Worm (Caenorhabditis elegans) whole organism, late embryonic: ENCODE data around the gene K11H3.2.

Experiments
- C38D4.7 ChIP-seq: fragments of 200-800 bp; sonication (Bioruptor generic); optimal IDR thresholded peaks from 2 replicates; lab custom pipeline; 2018; ENCODE audit warnings: mild to moderate bottlenecking, missing genetic modification characterization, moderate library complexity, missing compliant biosample characterization
- K09A11.1 ChIP-seq: sonication (generic microtip); optimal IDR thresholded peaks from 2 replicates; lab custom pipeline; 2017; ENCODE audit warnings: antibody characterized with exemption, mild to moderate bottlenecking, missing genetic modification characterization, missing compliant biosample characterization; ENCODE audit not compliant: insufficient read depth
- T23F11.4 ChIP-seq: fragments of 200-800 bp; sonication (Bioruptor generic); optimal IDR thresholded peaks from 2 replicates; lab custom pipeline; 2018; ENCODE audit warnings: mild to moderate bottlenecking, missing genetic modification characterization, missing compliant biosample characterization
- ama-1 ChIP-seq: fragments of 150-350 bp; optimal IDR thresholded peaks from 2 replicates; lab custom pipeline; 2014
- ceh-14 ChIP-seq: sonication (generic microtip); optimal IDR thresholded peaks from 2 replicates; lab custom pipeline; 2016; ENCODE audit warnings: missing genotype, missing genetic modification characterization, missing compliant biosample characterization
- ceh-22 ChIP-seq: sonication (generic microtip); optimal IDR thresholded peaks from 2 replicates; lab custom pipeline; 2017; ENCODE audit warnings: missing biosample characterization, missing genetic modification characterization
- ceh-34 ChIP-seq: sonication (generic microtip); optimal IDR thresholded peaks from 2 replicates; lab custom pipeline; 2016; ENCODE audit warnings: mild to moderate bottlenecking, missing genetic modification characterization, missing compliant biosample characterization
- ceh-45 ChIP-seq: fragments of 200-800 bp; sonication (Bioruptor generic); IDR thresholded peaks from 2 replicates; pipeline ENCODE4 v1.3.6; 2022; ENCODE audit warnings: missing genetic modification reagents, missing genetic modification characterization, missing compliant biosample characterization
- ceh-48 ChIP-seq: sonication (generic microtip); optimal IDR thresholded peaks from 2 replicates; lab custom pipeline; 2016; ENCODE audit warnings: missing genetic modification characterization, inconsistent platforms, missing compliant biosample characterization
- ceh-6 ChIP-seq: fragments of 200-800 bp; sonication (Bioruptor generic); optimal IDR thresholded peaks from 2 replicates; lab custom pipeline; 2018; ENCODE audit warnings: mild to moderate bottlenecking, missing genetic modification characterization, missing compliant biosample characterization
- che-1 ChIP-seq: sonication (generic microtip); optimal IDR thresholded peaks from 2 replicates; lab custom pipeline; 2016; ENCODE audit warnings: mild to moderate bottlenecking, missing genetic modification characterization, missing compliant biosample characterization
- dve-1 ChIP-seq: sonication (generic microtip); optimal IDR thresholded peaks from 2 replicates; lab custom pipeline; 2017; ENCODE audit warnings: antibody characterized with exemption, mild to moderate bottlenecking, missing genetic modification characterization, missing compliant biosample characterization
- elt-2 ChIP-seq: sonication (generic microtip); optimal IDR thresholded peaks from 2 replicates; lab custom pipeline; 2016; ENCODE audit warnings: missing genetic modification reagents, missing genetic modification characterization, missing compliant biosample characterization
- elt-4 ChIP-seq: sonication (generic microtip); optimal IDR thresholded peaks from 2 replicates; lab custom pipeline; 2016; ENCODE audit warnings: missing genetic modification characterization, missing compliant biosample characterization
- fkh-10 ChIP-seq: fragments of 150-350 bp; optimal IDR thresholded peaks from 2 replicates; lab custom pipeline; 2014; ENCODE audit warnings: missing biosample characterization, missing genetic modification reagents, missing genetic modification characterization
- fkh-6 ChIP-seq: sonication (generic microtip); optimal IDR thresholded peaks from 2 replicates; lab custom pipeline; 2016; ENCODE audit warnings: missing genetic modification characterization, missing compliant biosample characterization
- gmeb-2 ChIP-seq: sonication (generic microtip); optimal IDR thresholded peaks from 2 replicates; lab custom pipeline; 2016; ENCODE audit warnings: missing genetic modification characterization, inconsistent platforms, missing compliant biosample characterization
- hlh-30 ChIP-seq: sonication (generic microtip); optimal IDR thresholded peaks from 2 replicates; lab custom pipeline; 2017; ENCODE audit warnings: antibody characterized with exemption, missing genetic modification characterization, missing compliant biosample characterization; ENCODE audit not compliant: insufficient read depth
- lim-6 ChIP-seq: sonication (generic microtip); optimal IDR thresholded peaks from 2 replicates; lab custom pipeline; 2016; ENCODE audit warnings: missing genetic modification characterization, missing compliant biosample characterization
- lin-11 ChIP-seq: fragments of 200-800 bp; sonication (Bioruptor generic); optimal IDR thresholded peaks from 2 replicates; lab custom pipeline; 2018; ENCODE audit warnings: mild to moderate bottlenecking, missing genetic modification characterization, missing compliant biosample characterization
- madf-2 ChIP-seq: sonication (generic microtip); optimal IDR thresholded peaks from 2 replicates; lab custom pipeline; 2017; ENCODE audit warnings: missing genetic modification characterization, missing compliant biosample characterization
- mec-3 ChIP-seq: sonication (generic microtip); optimal IDR thresholded peaks from 2 replicates; lab custom pipeline; 2016; ENCODE audit warnings: borderline replicate concordance, missing genetic modification characterization, missing compliant biosample characterization
- nfya-1 ChIP-seq: sonication (generic microtip); optimal IDR thresholded peaks from 2 replicates; lab custom pipeline; 2017; ENCODE audit warnings: missing genetic modification characterization, mild to moderate bottlenecking, missing compliant biosample characterization, antibody characterized with exemption, moderate library complexity
- nhr-11 ChIP-seq: fragments of 150-350 bp; optimal IDR thresholded peaks from 2 replicates; lab custom pipeline; 2014; ENCODE audit warnings: missing biosample characterization, missing genetic modification characterization
- pag-3 ChIP-seq: sonication (generic microtip); optimal IDR thresholded peaks from 2 replicates; lab custom pipeline; 2016; ENCODE audit warnings: missing compliant biosample characterization, missing genetic modification characterization, borderline replicate concordance
- pax-1 ChIP-seq: fragments of 150-350 bp; optimal IDR thresholded peaks from 2 replicates; lab custom pipeline; 2014; ENCODE audit warnings: missing biosample characterization, missing genetic modification characterization
- pha-2 ChIP-seq: sonication (generic microtip); optimal IDR thresholded peaks from 2 replicates; lab custom pipeline; 2017; ENCODE audit warnings: mild to moderate bottlenecking, missing genetic modification characterization, missing compliant biosample characterization
- pqm-1 ChIP-seq: sonication (generic microtip); optimal IDR thresholded peaks from 2 replicates; lab custom pipeline; 2016; ENCODE audit warnings: missing genetic modification characterization, missing compliant biosample characterization
- rnt-1 ChIP-seq: sonication (generic microtip); optimal IDR thresholded peaks from 2 replicates; lab custom pipeline; 2016; ENCODE audit warnings: missing genetic modification characterization, missing compliant biosample characterization
- sdc-2 ChIP-seq: sonication (generic microtip); optimal IDR thresholded peaks from 2 replicates; lab custom pipeline; 2016; ENCODE audit warnings: missing genotype, missing genetic modification characterization, missing compliant biosample characterization
- syd-9 ChIP-seq: sonication (generic microtip); optimal IDR thresholded peaks from 2 replicates; lab custom pipeline; 2016; ENCODE audit warnings: mild to moderate bottlenecking, missing genetic modification characterization, moderate library complexity, missing compliant biosample characterization
- tbx-2 ChIP-seq: sonication (generic microtip); optimal IDR thresholded peaks from 2 replicates; lab custom pipeline; 2016; ENCODE audit warnings: missing genetic modification characterization, missing compliant biosample characterization
- tbx-7 ChIP-seq: sonication (generic microtip); optimal IDR thresholded peaks from 2 replicates; lab custom pipeline; 2016; ENCODE audit warnings: missing genotype, missing genetic modification characterization, missing compliant biosample characterization
- ttx-3 ChIP-seq: sonication (generic microtip); optimal IDR thresholded peaks from 2 replicates; lab custom pipeline; 2016; ENCODE audit warnings: missing genetic modification reagents, missing genetic modification characterization, missing compliant biosample characterization
- zip-5 ChIP-seq: sonication (generic microtip); optimal IDR thresholded peaks from 2 replicates; lab custom pipeline; 2016; ENCODE audit warnings: missing genetic modification characterization, missing compliant biosample characterization

Gene K11H3.2

ce11 chrIII:9822942-9823341, 23.3 kb upstream of the K11H3.2 start, which contains the start of gene arl-5:
TSS of gene arl-5 (plus strand) at chrIII:9823242.
- no peak for TF ChIP-seq syd-9 (tag; lab: Kevin White, UChicago)
- TF ChIP-seq ceh-22 (tag; lab: Kevin White, UChicago): no peak
- no peak for TF ChIP-seq pha-2
- TF ChIP-seq tbx-2 (tag; lab: Kevin White, UChicago): no peak
- no peak for TF ChIP-seq C38D4.7 (GFP tag; lab: Kevin White, UChicago)
- no peak for TF ChIP-seq ceh-34
- no peak for TF ChIP-seq pag-3 (tag; lab: Kevin White, UChicago)
- TF ChIP-seq, all 69 proteins: peak for 0

- TF ChIP-seq ceh-6 (GFP tag; lab: Kevin White, UChicago) (no peak), sdc-2 (tag; lab: Kevin White, UChicago) (no peak), ceh-48 (no peak), fkh-10 (no peak), lin-11 (no peak), che-1 (tag; lab: Kevin White, UChicago) (no peak), fkh-6 (tag; lab: Kevin White, UChicago) (no peak), madf-2 (no peak), ttx-3 (no peak), ceh-45 (GFP tag; lab: Robert Waterston, UW) (no peak), pax-1 (tag; lab: Kevin White, UChicago) (no peak), gmeb-2 (tag; lab: Kevin White, UChicago) (no peak), T23F11.4 (no peak)
Measured at ce11 chrIII:9823748-9824147, 22.4 kb upstream of the K11H3.2 start.

- TF ChIP-seq dve-1 (tag; lab: Kevin White, UChicago) (no peak), rnt-1 (tag; lab: Kevin White, UChicago) (no peak), syd-9 (tag; lab: Kevin White, UChicago) (no peak), nfya-1 (tag; lab: Kevin White, UChicago) (no peak), zip-5 (tag; lab: Kevin White, UChicago) (no peak), elt-4 (tag; lab: Kevin White, UChicago) (no peak), lim-6 (tag; lab: Kevin White, UChicago) (no peak)
Measured at ce11 chrIII:9824330-9824934, 21.8 kb upstream of the K11H3.2 start, which contains the start of gene lin-52. TSS of gene lin-52 (minus strand) at chrIII:9824750.

- TF ChIP-seq tbx-7: no peak
- TF ChIP-seq tbx-2 (tag; lab: Kevin White, UChicago): peak; percentile 14
Measured at ce11 chrIII:9825073-9825828, 20.9 kb upstream of the K11H3.2 start, which contains the start of gene ZK632.9. TSS of gene ZK632.9 (minus strand) at chrIII:9825432.

ce11 chrIII:9826005-9826404, 20.2 kb upstream of the K11H3.2 start:
- peak; percentile 3 for TF ChIP-seq nfya-1 (tag; lab: Kevin White, UChicago)
- TF ChIP-seq pqm-1 (tag; lab: Kevin White, UChicago): no peak
- TF ChIP-seq K09A11.1 (tag; lab: Kevin White, UChicago): no peak
- no peak for TF ChIP-seq mec-3
- no peak for TF ChIP-seq ceh-14 (tag; lab: Kevin White, UChicago)
- no peak for TF ChIP-seq nhr-11
- peak; percentile 55 for TF ChIP-seq hlh-30 (tag; lab: Kevin White, UChicago)
- TF ChIP-seq elt-2 (tag; lab: Kevin White, UChicago): no peak
- TF ChIP-seq ama-1 (lab: Kevin White, UChicago): no peak
- TF ChIP-seq, all 69 proteins: peak for 2
